Worm (Caenorhabditis elegans): ENCODE results near the gene ZK105.11.

ce11 chrV:7745903-7746302 is 37.5 kb upstream of the ZK105.11 start:
- TF ChIP-seq zag-1 (tag; optimal IDR thresholded peaks at IDR 0.05) (no peak), fos-1 (tag; optimal IDR thresholded peaks at IDR 0.05) (no peak), ces-1 (GFP tag; optimal IDR thresholded peaks at IDR 0.05) (no peak), snpc-4 (tag; optimal IDR thresholded peaks at IDR 0.05) (no peak), duxl-1 (tag; optimal IDR thresholded peaks at IDR 0.05; ENCODE audit: poor library complexity) (no peak), nhr-42 (GFP tag; IDR thresholded peaks at IDR 0.05) (no peak), tra-1 (GFP tag; IDR thresholded peaks at IDR 0.05) (0 out of 2 replicates have a peak, but pooled peaks have one; percentile 59), R02D3.7 (tag; optimal IDR thresholded peaks at IDR 0.05) (no peak), nhr-76 (tag; optimal IDR thresholded peaks at IDR 0.05) (no peak)
